Worm (Caenorhabditis elegans): ENCODE measurements around the gene sptl-1.

sptl-1 gene

ce11 chrII:43640-44039 lies 7.8 kb upstream of the sptl-1 start, which contains the start of gene nfyc-1 (continued):
- no peak for TF ChIP-seq K11D2.4 (GFP tag; IDR thresholded peaks at IDR 0.05)
- peak; percentile 17 for TF ChIP-seq dpl-1 (GFP tag; optimal IDR thresholded peaks at IDR 0.05)
- TF ChIP-seq aptf-2 (GFP tag; conservative IDR thresholded peaks at IDR 0.05), result no peak

- TF ChIP-seq mcd-1 (GFP tag; IDR thresholded peaks at IDR 0.05) (no peak), aptf-3 (GFP tag; IDR thresholded peaks at IDR 0.05) (no peak), hmg-1.2 (GFP tag; IDR thresholded peaks at IDR 0.05) (no peak), akir-1 (GFP tag; optimal IDR thresholded peaks at IDR 0.05) (no peak), ceh-79 (tag; optimal IDR thresholded peaks at IDR 0.05) (no peak), lin-26 (GFP tag; IDR thresholded peaks at IDR 0.05) (no peak), repo-1 (tag; optimal IDR thresholded peaks at IDR 0.05) (no peak), efl-1 (GFP tag; optimal IDR thresholded peaks at IDR 0.05) (no peak), somi-1 (GFP tag; optimal IDR thresholded peaks at IDR 0.05) (no peak), ztf-3 (GFP tag; optimal IDR thresholded peaks at IDR 0.05) (no peak), T07F8.4 (tag; optimal IDR thresholded peaks at IDR 0.05) (no peak), mes-4 (tag; optimal IDR thresholded peaks at IDR 0.05) (no peak), him-1 (tag; optimal IDR thresholded peaks at IDR 0.05) (no peak), T26A5.8 (tag; optimal IDR thresholded peaks at IDR 0.05) (no peak), ccch-3 (GFP tag; optimal IDR thresholded peaks at IDR 0.05) (no peak)
These were observed 6.7 kb upstream of the sptl-1 start, which contains the start of gene rpoa-49 for ce11 chrII:44740-45139. rpoa-49 (plus strand) TSS chrII:45040.

DNA sequence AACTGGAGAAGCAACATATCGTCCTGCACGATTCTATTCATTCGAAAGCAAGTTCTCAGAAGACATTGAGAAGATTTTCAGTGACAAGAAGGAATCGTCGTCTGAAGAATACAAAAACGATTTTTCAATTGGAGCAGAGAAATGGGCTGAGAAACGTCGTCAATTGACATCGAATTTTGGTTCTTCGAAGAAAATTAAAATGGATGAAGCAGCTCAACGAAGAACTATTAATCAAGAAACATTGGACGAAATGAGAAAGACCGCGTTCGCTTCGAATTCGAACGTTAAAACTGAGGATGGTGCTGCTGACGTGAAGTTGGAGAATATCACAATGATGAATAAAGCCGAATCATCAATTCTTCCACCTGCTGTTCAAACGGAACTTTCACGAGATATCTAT lies 5.3 kb upstream of the sptl-1 start, which contains the start of gene rpt-4:
Gene rpt-4 (minus strand): TSS at position 101 of the 400 bp plus-strand sequence.
- no peak for TF ChIP-seq rcor-1 (GFP tag; IDR thresholded peaks at IDR 0.05)

ce11 chrII:47280-47679 lies 4.2 kb upstream of the sptl-1 start, which contains the start of gene C23H3.5:
C23H3.5 (plus strand) TSS chrII:47580.
- no peak for TF ChIP-seq lin-35 (GFP tag; optimal IDR thresholded peaks at IDR 0.05)

- TF ChIP-seq B0261.1 (tag; optimal IDR thresholded peaks at IDR 0.05) (no peak), K12H6.12 (tag; optimal IDR thresholded peaks at IDR 0.05) (no peak), madf-10 (tag; optimal IDR thresholded peaks at IDR 0.05) (no peak), hrde-1 (tag; optimal IDR thresholded peaks at IDR 0.05; ENCODE audit: borderline replicate concordance) (no peak), nhr-80 (tag; optimal IDR thresholded peaks at IDR 0.05) (peak; percentile 35), ztf-25 (GFP tag; IDR thresholded peaks at IDR 0.05) (no peak), hsf-1 (GFP tag; IDR thresholded peaks at IDR 0.05) (no peak), snpc-3.4 (tag; optimal IDR thresholded peaks at IDR 0.05) (no peak), F10E7.11 (tag; optimal IDR thresholded peaks at IDR 0.05) (no peak), hmg-20 (GFP tag; IDR thresholded peaks at IDR 0.05) (no peak), F33H1.4 (GFP tag; IDR thresholded peaks at IDR 0.05) (no peak), Y79H2A.3 (GFP tag; conservative IDR thresholded peaks at IDR 0.05) (no peak), mxl-1 (tag; optimal IDR thresholded peaks at IDR 0.05) (no peak), attf-5 (GFP tag; optimal IDR thresholded peaks at IDR 0.05) (peak; percentile 32), F57C9.4 (tag; optimal IDR thresholded peaks at IDR 0.05) (no peak)
These were observed 590 bp upstream of the sptl-1 start for ce11 chrII:50862-51261.

Data from whole organism, young adult.